Worm (Caenorhabditis elegans) whole organism, late embryonic: ENCODE measurements around the gene srbc-23.
A peak's percentile ranks its signal among the peaks of the same experiment; 100 is the strongest.

Experiments
- C08G9.2 ChIP-seq: sonication (generic microtip); optimal IDR thresholded peaks from 2 replicates; lab custom pipeline; 2016; ENCODE audit warnings: mild to moderate bottlenecking, missing genetic modification characterization, moderate library complexity, missing compliant biosample characterization
- C38D4.7 ChIP-seq: fragments of 200-800 bp; sonication (Bioruptor generic); optimal IDR thresholded peaks from 2 replicates; lab custom pipeline; 2018; ENCODE audit warnings: mild to moderate bottlenecking, missing genetic modification characterization, moderate library complexity, missing compliant biosample characterization
- K09A11.1 ChIP-seq: sonication (generic microtip); optimal IDR thresholded peaks from 2 replicates; lab custom pipeline; 2017; ENCODE audit warnings: antibody characterized with exemption, mild to moderate bottlenecking, missing genetic modification characterization, missing compliant biosample characterization; ENCODE audit not compliant: insufficient read depth
- ahr-1 ChIP-seq: sonication (generic microtip); optimal IDR thresholded peaks from 2 replicates; lab custom pipeline; 2016; ENCODE audit warnings: missing genetic modification characterization, missing compliant biosample characterization
- ama-1 ChIP-seq: fragments of 150-350 bp; optimal IDR thresholded peaks from 2 replicates; lab custom pipeline; 2014
- ceh-14 ChIP-seq: sonication (generic microtip); optimal IDR thresholded peaks from 2 replicates; lab custom pipeline; 2016; ENCODE audit warnings: missing genotype, missing genetic modification characterization, missing compliant biosample characterization
- ceh-18 ChIP-seq: sonication (generic microtip); optimal IDR thresholded peaks from 2 replicates; lab custom pipeline; 2016; ENCODE audit warnings: missing genetic modification characterization, missing compliant biosample characterization
- ceh-2 ChIP-seq: sonication (generic microtip); optimal IDR thresholded peaks from 2 replicates; lab custom pipeline; 2016; ENCODE audit warnings: missing genotype, missing genetic modification characterization, missing compliant biosample characterization
- ceh-22 ChIP-seq: sonication (generic microtip); optimal IDR thresholded peaks from 2 replicates; lab custom pipeline; 2017; ENCODE audit warnings: missing biosample characterization, missing genetic modification characterization
- ceh-24 ChIP-seq: sonication (generic microtip); optimal IDR thresholded peaks from 2 replicates; lab custom pipeline; 2016; ENCODE audit warnings: mild to moderate bottlenecking, missing genetic modification characterization, missing compliant biosample characterization
- ceh-31 ChIP-seq: sonication (generic microtip); optimal IDR thresholded peaks from 2 replicates; lab custom pipeline; 2016; ENCODE audit warnings: missing genetic modification characterization, missing compliant biosample characterization
- ceh-45 ChIP-seq: fragments of 200-800 bp; sonication (Bioruptor generic); IDR thresholded peaks from 2 replicates; pipeline ENCODE4 v1.3.6; 2022; ENCODE audit warnings: missing genetic modification reagents, missing genetic modification characterization, missing compliant biosample characterization
- ceh-48 ChIP-seq: sonication (generic microtip); optimal IDR thresholded peaks from 2 replicates; lab custom pipeline; 2016; ENCODE audit warnings: missing genetic modification characterization, inconsistent platforms, missing compliant biosample characterization
- ceh-9 ChIP-seq: sonication (generic microtip); optimal IDR thresholded peaks from 2 replicates; lab custom pipeline; 2016; ENCODE audit warnings: mild to moderate bottlenecking, missing genetic modification characterization, inconsistent platforms, missing compliant biosample characterization
- elt-4 ChIP-seq: sonication (generic microtip); optimal IDR thresholded peaks from 2 replicates; lab custom pipeline; 2016; ENCODE audit warnings: missing genetic modification characterization, missing compliant biosample characterization
- ets-4 ChIP-seq: sonication (generic microtip); optimal IDR thresholded peaks from 2 replicates; lab custom pipeline; 2016; ENCODE audit warnings: missing genetic modification characterization, missing compliant biosample characterization
- eyg-1 ChIP-seq: sonication (generic microtip); optimal IDR thresholded peaks from 2 replicates; lab custom pipeline; 2016; ENCODE audit warnings: missing genotype, missing genetic modification characterization, missing compliant biosample characterization
- fkh-10 ChIP-seq: fragments of 150-350 bp; optimal IDR thresholded peaks from 2 replicates; lab custom pipeline; 2014; ENCODE audit warnings: missing biosample characterization, missing genetic modification reagents, missing genetic modification characterization
- fkh-6 ChIP-seq: sonication (generic microtip); optimal IDR thresholded peaks from 2 replicates; lab custom pipeline; 2016; ENCODE audit warnings: missing genetic modification characterization, missing compliant biosample characterization
- hlh-13 ChIP-seq: fragments of 200-800 bp; sonication (Bioruptor generic); optimal IDR thresholded peaks from 2 replicates; lab custom pipeline; 2018; ENCODE audit warnings: mild to moderate bottlenecking, missing genetic modification characterization, missing compliant biosample characterization
- hlh-15 ChIP-seq: sonication (generic microtip); optimal IDR thresholded peaks from 2 replicates; lab custom pipeline; 2016; ENCODE audit warnings: missing genetic modification characterization, missing compliant biosample characterization
- hlh-30 ChIP-seq: sonication (generic microtip); optimal IDR thresholded peaks from 2 replicates; lab custom pipeline; 2017; ENCODE audit warnings: antibody characterized with exemption, missing genetic modification characterization, missing compliant biosample characterization; ENCODE audit not compliant: insufficient read depth
- hlh-6 ChIP-seq: sonication (generic microtip); optimal IDR thresholded peaks from 2 replicates; lab custom pipeline; 2016; ENCODE audit warnings: missing genotype, missing genetic modification characterization, missing compliant biosample characterization
- hlh-8 ChIP-seq: sonication (generic microtip); optimal IDR thresholded peaks from 2 replicates; lab custom pipeline; 2016; ENCODE audit warnings: missing genotype, missing genetic modification characterization, missing compliant biosample characterization
- lim-6 ChIP-seq: sonication (generic microtip); optimal IDR thresholded peaks from 2 replicates; lab custom pipeline; 2016; ENCODE audit warnings: missing genetic modification characterization, missing compliant biosample characterization
- lin-11 ChIP-seq: fragments of 200-800 bp; sonication (Bioruptor generic); optimal IDR thresholded peaks from 2 replicates; lab custom pipeline; 2018; ENCODE audit warnings: mild to moderate bottlenecking, missing genetic modification characterization, missing compliant biosample characterization
- madf-2 ChIP-seq: sonication (generic microtip); optimal IDR thresholded peaks from 2 replicates; lab custom pipeline; 2017; ENCODE audit warnings: missing genetic modification characterization, missing compliant biosample characterization
- mec-3 ChIP-seq: sonication (generic microtip); optimal IDR thresholded peaks from 2 replicates; lab custom pipeline; 2016; ENCODE audit warnings: borderline replicate concordance, missing genetic modification characterization, missing compliant biosample characterization
- nfya-1 ChIP-seq: sonication (generic microtip); optimal IDR thresholded peaks from 2 replicates; lab custom pipeline; 2017; ENCODE audit warnings: missing genetic modification characterization, mild to moderate bottlenecking, missing compliant biosample characterization, antibody characterized with exemption, moderate library complexity
- nhr-11 ChIP-seq: fragments of 150-350 bp; optimal IDR thresholded peaks from 2 replicates; lab custom pipeline; 2014; ENCODE audit warnings: missing biosample characterization, missing genetic modification characterization
- nhr-232 ChIP-seq: sonication (generic microtip); optimal IDR thresholded peaks from 2 replicates; lab custom pipeline; 2016; ENCODE audit warnings: missing genetic modification characterization, missing compliant biosample characterization
- npax-4 ChIP-seq: sonication (generic microtip); optimal IDR thresholded peaks from 2 replicates; lab custom pipeline; 2016; ENCODE audit warnings: missing genetic modification characterization, missing compliant biosample characterization
- pag-3 ChIP-seq: sonication (generic microtip); optimal IDR thresholded peaks from 2 replicates; lab custom pipeline; 2016; ENCODE audit warnings: missing compliant biosample characterization, missing genetic modification characterization, borderline replicate concordance
- pat-9 ChIP-seq: fragments of 200-800 bp; sonication (Bioruptor generic); optimal IDR thresholded peaks from 2 replicates; lab custom pipeline; 2018; ENCODE audit warnings: mild to moderate bottlenecking, missing genetic modification characterization, moderate library complexity, missing compliant biosample characterization
- pha-4 ChIP-seq: fragments of 150-350 bp; optimal IDR thresholded peaks from 2 replicates; lab custom pipeline; 2018; ENCODE audit warnings: missing biosample characterization, missing genetic modification reagents, missing genetic modification characterization
- pqm-1 ChIP-seq: sonication (generic microtip); optimal IDR thresholded peaks from 2 replicates; lab custom pipeline; 2016; ENCODE audit warnings: missing genetic modification characterization, missing compliant biosample characterization
- sdc-2 ChIP-seq: sonication (generic microtip); optimal IDR thresholded peaks from 2 replicates; lab custom pipeline; 2016; ENCODE audit warnings: missing genotype, missing genetic modification characterization, missing compliant biosample characterization
- tbx-2 ChIP-seq: sonication (generic microtip); optimal IDR thresholded peaks from 2 replicates; lab custom pipeline; 2016; ENCODE audit warnings: missing genetic modification characterization, missing compliant biosample characterization
- tbx-7 ChIP-seq: sonication (generic microtip); optimal IDR thresholded peaks from 2 replicates; lab custom pipeline; 2016; ENCODE audit warnings: missing genotype, missing genetic modification characterization, missing compliant biosample characterization
- ttx-3 ChIP-seq: sonication (generic microtip); optimal IDR thresholded peaks from 2 replicates; lab custom pipeline; 2016; ENCODE audit warnings: missing genetic modification reagents, missing genetic modification characterization, missing compliant biosample characterization
- unc-42 ChIP-seq: sonication (generic microtip); optimal IDR thresholded peaks from 2 replicates; lab custom pipeline; 2016; ENCODE audit warnings: missing genotype, missing genetic modification characterization, missing compliant biosample characterization
- unc-55 ChIP-seq: sonication (generic microtip); optimal IDR thresholded peaks from 2 replicates; lab custom pipeline; 2017; ENCODE audit warnings: missing biosample characterization, missing genetic modification reagents, missing genetic modification characterization
- zip-5 ChIP-seq: sonication (generic microtip); optimal IDR thresholded peaks from 2 replicates; lab custom pipeline; 2016; ENCODE audit warnings: missing genetic modification characterization, missing compliant biosample characterization

Gene srbc-23

DNA sequence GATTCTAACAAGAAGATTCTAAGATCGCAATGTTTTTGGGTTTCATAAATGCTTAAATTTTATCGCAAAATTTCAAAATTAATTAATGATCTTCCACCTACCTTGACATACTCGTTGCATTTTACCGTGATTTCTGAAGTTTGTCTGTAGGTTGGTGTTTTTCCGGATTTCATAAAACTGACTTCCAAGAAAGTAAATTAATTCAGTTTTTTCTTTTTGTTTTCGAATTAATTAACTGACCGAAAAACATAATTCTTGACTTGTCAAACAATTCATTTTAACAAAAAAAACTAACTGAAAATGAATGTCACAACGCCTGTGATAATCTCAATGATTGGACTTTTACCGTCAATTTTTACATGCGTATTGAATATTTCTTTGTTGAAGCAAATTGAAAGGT, 28.4 kb downstream of the srbc-23 start, which contains the start of gene srbc-16:
Gene srbc-16, plus strand, starts transcription at position 301 of the 400 bp plus-strand sequence.
- no peak for TF ChIP-seq ahr-1 (tag; lab: Kevin White, UChicago)
- no peak for TF ChIP-seq tbx-7
- no peak for TF ChIP-seq ceh-9
- no peak for TF ChIP-seq hlh-8 (tag; lab: Kevin White, UChicago)
- no peak for TF ChIP-seq tbx-2 (tag; lab: Kevin White, UChicago)
- no peak for TF ChIP-seq ceh-18 (tag; lab: Kevin White, UChicago)
- TF ChIP-seq ceh-2 (tag; lab: Kevin White, UChicago): no peak

ce11 chrV:2183162-2183561, 29.8 kb downstream of the srbc-23 start, which contains the start of gene cyp-33C2:
Gene cyp-33C2, plus strand, starts transcription at chrV:2183488.
- TF ChIP-seq pha-4 (no peak), nhr-232 (tag; lab: Kevin White, UChicago) (no peak), nhr-11 (tag; lab: Kevin White, UChicago) (no peak), hlh-13 (GFP tag; lab: Kevin White, UChicago) (no peak), K09A11.1 (tag; lab: Kevin White, UChicago) (no peak), pat-9 (tag; lab: Kevin White, UChicago) (no peak), mec-3 (tag; lab: Kevin White, UChicago) (no peak), fkh-10 (GFP tag; lab: Kevin White, UChicago) (no peak), fkh-6 (tag; lab: Kevin White, UChicago) (no peak), zip-5 (tag; lab: Kevin White, UChicago) (no peak), ama-1 (no peak), ceh-45 (GFP tag; lab: Robert Waterston, UW) (no peak), ceh-22 (tag; lab: Kevin White, UChicago) (no peak), hlh-15 (tag; lab: Kevin White, UChicago) (no peak), lin-11 (no peak), eyg-1 (tag; lab: Kevin White, UChicago) (no peak)

ce11 chrV:2185486-2185885, 32.1 kb downstream of the srbc-23 start:
- TF ChIP-seq K09A11.1 (tag; lab: Kevin White, UChicago) (no peak), elt-4 (peak; percentile 5)

DNA sequence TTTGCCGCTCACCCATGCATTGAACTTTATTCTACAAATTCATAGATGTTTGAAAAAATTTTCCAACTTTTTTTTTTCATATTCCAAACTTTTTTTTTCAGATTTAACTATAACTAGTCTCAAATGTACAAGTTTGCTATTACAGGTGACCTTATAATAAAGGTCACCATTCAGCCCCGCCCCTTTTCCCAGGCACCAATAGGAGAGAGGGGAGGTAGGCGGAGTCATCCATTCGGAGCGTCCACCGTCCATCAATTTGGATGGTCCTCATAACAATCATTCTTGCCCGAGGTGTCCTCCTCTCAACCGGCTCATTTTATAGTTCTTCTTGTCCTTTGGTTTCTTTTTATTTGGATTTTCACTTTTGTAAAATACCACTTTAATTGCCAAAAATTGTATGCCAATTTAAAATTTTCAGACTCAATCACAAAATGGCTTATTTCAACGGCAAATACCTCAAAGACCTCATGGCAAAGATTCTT, 34.5 kb downstream of the srbc-23 start, which contains the start of gene Y5H2B.3:
Gene Y5H2B.3, plus strand, starts transcription at position 432 of the 482 bp plus-strand sequence.
- no peak for TF ChIP-seq ceh-31 (tag; lab: Kevin White, UChicago)
- peak; percentile 60 for TF ChIP-seq nfya-1

- no peak for TF ChIP-seq ceh-9
- no peak for TF ChIP-seq ceh-14 (tag; lab: Kevin White, UChicago)
- no peak for TF ChIP-seq pat-9 (tag; lab: Kevin White, UChicago)
- no peak for TF ChIP-seq C08G9.2 (tag; lab: Kevin White, UChicago)
- no peak for TF ChIP-seq C38D4.7 (GFP tag; lab: Kevin White, UChicago)
- TF ChIP-seq ets-4 (tag; lab: Kevin White, UChicago): no peak
- no peak for TF ChIP-seq npax-4 (tag; lab: Kevin White, UChicago)
- TF ChIP-seq hlh-30 (tag; lab: Kevin White, UChicago): no peak
Measured at ce11 chrV:2190383-2190782, 37.0 kb downstream of the srbc-23 start.

DNA sequence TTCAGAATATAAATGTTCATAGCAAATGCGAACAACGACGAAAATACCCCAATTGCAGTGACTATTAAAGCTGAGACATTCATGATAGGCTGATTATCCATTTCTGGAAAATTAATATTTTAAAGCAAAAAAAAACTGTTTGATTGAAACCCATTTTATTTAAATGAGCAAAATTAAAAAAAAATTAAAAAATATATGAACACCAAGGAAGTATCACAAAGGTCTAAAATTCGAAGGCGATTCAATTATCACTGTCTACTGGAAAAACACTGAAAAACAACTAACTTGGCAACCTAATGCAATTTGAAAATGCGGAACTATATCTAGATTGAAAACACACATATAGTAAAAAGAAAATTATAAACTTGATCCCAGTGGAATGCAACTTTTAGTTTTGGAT, 37.7 kb downstream of the srbc-23 start, which contains the start of gene srbc-42:
Gene srbc-42, minus strand, starts transcription at position 101 of the 400 bp plus-strand sequence.
- TF ChIP-seq fkh-6 (tag; lab: Kevin White, UChicago): no peak
- TF ChIP-seq nhr-11 (tag; lab: Kevin White, UChicago): no peak
- no peak for TF ChIP-seq hlh-6 (tag; lab: Kevin White, UChicago)
- no peak for TF ChIP-seq pag-3 (tag; lab: Kevin White, UChicago)
- no peak for TF ChIP-seq unc-42 (tag; lab: Kevin White, UChicago)
- no peak for TF ChIP-seq fkh-10 (GFP tag; lab: Kevin White, UChicago)
- no peak for TF ChIP-seq unc-55 (GFP tag; lab: Kevin White, UChicago)
- TF ChIP-seq tbx-7: no peak
- no peak for TF ChIP-seq lim-6 (tag; lab: Kevin White, UChicago)
- no peak for TF ChIP-seq madf-2
- TF ChIP-seq elt-4: no peak
- TF ChIP-seq pha-4: no peak
- no peak for TF ChIP-seq pat-9 (tag; lab: Kevin White, UChicago)
- TF ChIP-seq ttx-3: no peak
- no peak for TF ChIP-seq pqm-1 (tag; lab: Kevin White, UChicago)
- no peak for TF ChIP-seq sdc-2 (tag; lab: Kevin White, UChicago)
- no peak for TF ChIP-seq ceh-48 (tag; lab: Kevin White, UChicago)
- no peak for TF ChIP-seq C38D4.7 (GFP tag; lab: Kevin White, UChicago)
- TF ChIP-seq hlh-8 (tag; lab: Kevin White, UChicago): no peak
- TF ChIP-seq ceh-24 (tag; lab: Kevin White, UChicago): no peak
